Worm (Caenorhabditis elegans) whole organism, midembryonic: ENCODE data around the gene F46H6.5.
A peak's percentile ranks its signal among the peaks of the same experiment; 100 is the strongest.

ENCODE experiments used
- T22C8.4 ChIP-seq: fragments of 200-800 bp; sonication (Bioruptor generic); IDR thresholded peaks from 2 replicates; pipeline ENCODE4 v1.3.6; 2022; ENCODE audit warnings: missing genetic modification characterization, missing compliant biosample characterization
- cog-1 ChIP-seq: sonication (generic microtip); optimal IDR thresholded peaks from 2 replicates; lab custom pipeline; 2016; ENCODE audit warnings: missing genetic modification characterization, missing compliant biosample characterization
- flt-1 ChIP-seq: fragments of 200-800 bp; sonication (Bioruptor generic); IDR thresholded peaks from 2 replicates; pipeline ENCODE4 v1.3.6; 2022; ENCODE audit warnings: missing genetic modification characterization, missing compliant biosample characterization
- klf-2 ChIP-seq: fragments of 200-800 bp; sonication (Bioruptor generic); conservative IDR thresholded peaks from 2 replicates; pipeline ENCODE4 v1.3.6; 2022; ENCODE audit warnings: missing genetic modification reagents, missing genetic modification characterization, missing compliant biosample characterization
- med-1 ChIP-seq: sonication (generic microtip); optimal IDR thresholded peaks from 2 replicates; lab custom pipeline; 2017; ENCODE audit warnings: missing genetic modification characterization, mild to moderate bottlenecking, missing compliant biosample characterization, antibody characterized with exemption, missing genetic modification reagents; ENCODE audit not compliant: insufficient read depth
- ref-1 ChIP-seq: fragments of 200-800 bp; sonication (Bioruptor generic); conservative IDR thresholded peaks from 2 replicates; pipeline ENCODE4 v1.3.6; 2022; ENCODE audit warnings: missing genetic modification reagents, missing genetic modification characterization, missing compliant biosample characterization
- tab-1 ChIP-seq: fragments of 200-800 bp; sonication (Bioruptor generic); IDR thresholded peaks from 2 replicates; pipeline ENCODE4 v1.3.6; 2022; ENCODE audit warnings: missing genetic modification characterization, missing compliant biosample characterization
- ztf-23 ChIP-seq: fragments of 200-800 bp; sonication (Bioruptor generic); IDR thresholded peaks from 2 replicates; pipeline ENCODE4 v1.3.6; 2022; ENCODE audit warnings: missing genetic modification reagents, missing genetic modification characterization, missing compliant biosample characterization
- ztf-29 ChIP-seq: fragments of 200-800 bp; sonication (Bioruptor generic); IDR thresholded peaks from 2 replicates; pipeline ENCODE4 v1.3.6; 2022; ENCODE audit warnings: missing genetic modification reagents, missing genetic modification characterization, missing compliant biosample characterization

The F46H6.5 gene

DNA sequence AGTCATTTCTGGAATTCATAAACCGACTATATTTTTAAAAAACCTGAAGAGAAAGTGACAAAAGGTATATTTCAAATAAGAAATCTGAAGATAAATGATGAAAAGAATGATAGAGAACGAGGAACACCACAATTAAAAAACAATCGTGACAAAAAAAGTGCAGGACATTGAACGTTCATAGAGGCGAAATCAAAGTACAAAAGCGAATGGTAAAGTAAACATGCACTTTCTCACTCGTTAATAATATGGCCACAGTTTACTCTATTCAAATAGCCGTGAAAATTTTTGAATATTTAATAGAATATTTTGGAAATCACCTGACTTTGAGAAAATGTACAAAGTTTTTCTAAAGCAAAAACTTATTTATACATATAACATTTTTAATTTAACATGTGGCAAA lies at the start of gene F46H6.5:
Gene F46H6.5 (minus strand): TSS at position 10 of the 400 bp plus-strand sequence.
- TF ChIP-seq ztf-23 (GFP tag; lab: Robert Waterston, UW) (no peak), med-1 (no peak), klf-2 (GFP tag; lab: Robert Waterston, UW) (no peak), tab-1 (GFP tag; lab: Robert Waterston, UW) (no peak), ref-1 (no peak), cog-1 (tag; lab: Kevin White, UChicago) (no peak)

ce11 chrX:4534112-4534511 lies 42.1 kb upstream of the F46H6.5 start:
- no peak for TF ChIP-seq ref-1
- TF ChIP-seq cog-1 (tag; lab: Kevin White, UChicago), result no peak
- TF ChIP-seq flt-1 (GFP tag; lab: Robert Waterston, UW), result no peak
- no peak for TF ChIP-seq ztf-29 (GFP tag; lab: Robert Waterston, UW)
- no peak for TF ChIP-seq T22C8.4 (GFP tag; lab: Robert Waterston, UW)
- TF ChIP-seq med-1, result no peak
- no peak for TF ChIP-seq tab-1 (GFP tag; lab: Robert Waterston, UW)

ce11 chrX:4532160-4532741 lies 40.2 kb upstream of the F46H6.5 start, which contains the start of gene nhr-35:
Gene nhr-35 (plus strand): TSS chrX:4532691.
- TF ChIP-seq ref-1, result no peak
- TF ChIP-seq ztf-23 (GFP tag; lab: Robert Waterston, UW), result no peak
- TF ChIP-seq flt-1 (GFP tag; lab: Robert Waterston, UW), result no peak
- no peak for TF ChIP-seq klf-2 (GFP tag; lab: Robert Waterston, UW)
- TF ChIP-seq ztf-29 (GFP tag; lab: Robert Waterston, UW), result no peak
- TF ChIP-seq med-1, result no peak
- no peak for TF ChIP-seq cog-1 (tag; lab: Kevin White, UChicago)
- TF ChIP-seq tab-1 (GFP tag; lab: Robert Waterston, UW), result no peak
- TF ChIP-seq T22C8.4 (GFP tag; lab: Robert Waterston, UW), result no peak

DNA sequence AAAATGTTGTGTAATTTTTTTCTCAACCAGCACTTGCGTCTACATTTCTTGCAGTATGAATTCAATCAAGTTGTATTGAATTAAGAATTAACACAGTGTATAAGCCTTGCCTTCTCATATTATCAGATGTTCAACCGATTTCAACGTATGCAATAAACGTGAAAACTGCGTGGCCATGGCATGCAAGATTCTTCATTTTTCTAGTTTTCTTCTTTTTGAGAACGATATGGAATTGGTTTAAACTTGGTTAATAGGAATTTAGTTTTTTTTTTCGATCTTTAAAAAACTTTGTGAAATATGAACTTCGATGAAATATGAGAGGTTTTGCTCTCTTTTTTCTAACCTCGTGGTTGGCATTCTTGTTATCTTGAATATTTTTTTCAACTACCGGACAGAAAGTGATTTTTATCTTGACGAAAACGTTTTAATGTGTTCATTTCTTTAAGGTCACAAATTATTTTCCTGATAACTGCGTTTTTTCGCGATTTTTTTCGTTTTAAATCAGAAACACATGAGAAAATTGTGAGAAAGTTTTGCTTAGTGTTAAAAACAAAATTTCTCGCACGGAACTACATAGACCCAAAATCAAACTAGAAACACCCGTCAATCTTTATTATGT lies 38.5 kb upstream of the F46H6.5 start:
- TF ChIP-seq tab-1 (GFP tag; lab: Robert Waterston, UW), result no peak
- no peak for TF ChIP-seq ref-1
- no peak for TF ChIP-seq med-1
- no peak for TF ChIP-seq T22C8.4 (GFP tag; lab: Robert Waterston, UW)
- no peak for TF ChIP-seq ztf-29 (GFP tag; lab: Robert Waterston, UW)
- TF ChIP-seq cog-1 (tag; lab: Kevin White, UChicago), result no peak
- no peak for TF ChIP-seq klf-2 (GFP tag; lab: Robert Waterston, UW)

DNA sequence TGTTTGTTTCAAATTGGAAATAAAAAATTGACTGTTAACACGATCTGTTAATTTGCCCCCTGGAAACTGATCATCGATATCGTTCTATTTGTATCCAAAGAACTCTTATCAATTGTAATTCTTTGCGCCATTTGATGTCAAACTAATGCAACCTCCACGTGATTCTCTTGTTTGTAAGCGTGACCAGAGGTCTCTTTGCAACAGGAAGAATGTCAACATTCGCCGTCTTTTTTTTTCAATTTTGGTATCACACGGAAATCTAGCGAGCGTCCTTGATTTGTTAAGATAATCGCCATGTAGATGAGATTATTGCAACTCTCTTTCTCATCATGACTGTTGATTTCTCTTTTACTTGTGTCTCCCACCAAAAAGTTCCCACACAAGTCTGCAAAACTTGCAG lies 36.9 kb upstream of the F46H6.5 start:
- TF ChIP-seq ref-1, result no peak
- no peak for TF ChIP-seq T22C8.4 (GFP tag; lab: Robert Waterston, UW)

DNA sequence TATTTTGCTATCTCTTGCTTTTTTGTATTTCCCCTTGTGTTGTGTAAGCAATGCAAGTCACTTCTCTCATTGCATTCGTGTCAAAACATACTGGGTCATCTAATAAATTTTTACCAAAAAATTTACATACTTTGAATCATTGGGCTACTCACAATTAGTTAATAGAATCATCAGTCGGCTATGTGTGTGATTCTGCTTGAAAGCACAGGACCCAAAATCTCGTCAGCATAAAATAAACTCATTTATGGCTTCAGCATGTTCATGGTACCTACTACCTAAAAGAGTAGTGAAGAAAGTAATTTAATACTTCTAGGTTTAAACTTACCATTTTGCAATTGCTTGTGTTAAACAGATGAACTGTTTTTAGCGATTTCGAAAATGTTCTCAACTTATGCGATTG lies 34.4 kb upstream of the F46H6.5 start:
- TF ChIP-seq ztf-29 (GFP tag; lab: Robert Waterston, UW) (no peak), T22C8.4 (GFP tag; lab: Robert Waterston, UW) (no peak), med-1 (no peak), ztf-23 (GFP tag; lab: Robert Waterston, UW) (no peak), cog-1 (tag; lab: Kevin White, UChicago) (no peak), tab-1 (GFP tag; lab: Robert Waterston, UW) (no peak), klf-2 (GFP tag; lab: Robert Waterston, UW) (no peak), flt-1 (GFP tag; lab: Robert Waterston, UW) (no peak), ref-1 (no peak)

DNA sequence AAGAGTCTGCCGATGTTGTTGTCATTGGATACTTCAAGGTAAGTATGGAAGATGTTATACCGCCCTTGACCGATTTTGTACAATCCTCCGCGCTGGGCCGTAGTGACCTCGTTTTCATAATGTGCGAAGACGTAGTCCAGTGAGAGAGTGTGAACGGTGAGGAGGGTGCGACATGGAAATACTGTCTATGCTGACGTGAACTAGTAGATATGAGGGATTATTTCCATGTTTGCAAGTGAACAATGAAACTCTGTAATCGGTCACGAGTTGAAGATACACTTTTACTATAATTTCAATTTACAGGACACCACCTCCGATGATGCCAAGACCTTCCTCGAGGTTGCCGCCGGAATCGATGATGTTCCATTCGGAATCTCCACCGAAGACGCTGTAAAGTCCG lies 32.8 kb upstream of the F46H6.5 start:
- TF ChIP-seq flt-1 (GFP tag; lab: Robert Waterston, UW) (0 out of 2 replicates have a peak, but pooled peaks have one; percentile 49), ztf-23 (GFP tag; lab: Robert Waterston, UW) (no peak)

ce11 chrX:4523887-4524350 lies 31.9 kb upstream of the F46H6.5 start, which contains the start of gene pdi-2:
Gene pdi-2 (plus strand): TSS chrX:4524155.
- TF ChIP-seq ref-1 (no peak), flt-1 (GFP tag; lab: Robert Waterston, UW) (peak; percentile 88), cog-1 (tag; lab: Kevin White, UChicago) (peak; percentile 83), tab-1 (GFP tag; lab: Robert Waterston, UW) (peak; percentile 65; the same call in 1 of the 2 replicates), ztf-23 (GFP tag; lab: Robert Waterston, UW) (peak; percentile 76), klf-2 (GFP tag; lab: Robert Waterston, UW) (peak; percentile 71), med-1 (no peak)

ce11 chrX:4523315-4523714 lies 31.3 kb upstream of the F46H6.5 start:
- TF ChIP-seq cog-1 (tag; lab: Kevin White, UChicago), result no peak
- no peak for TF ChIP-seq klf-2 (GFP tag; lab: Robert Waterston, UW)
- no peak for TF ChIP-seq T22C8.4 (GFP tag; lab: Robert Waterston, UW)
- no peak for TF ChIP-seq ref-1
- no peak for TF ChIP-seq flt-1 (GFP tag; lab: Robert Waterston, UW)
- TF ChIP-seq ztf-29 (GFP tag; lab: Robert Waterston, UW), result no peak
- TF ChIP-seq tab-1 (GFP tag; lab: Robert Waterston, UW), result no peak
- no peak for TF ChIP-seq med-1
- TF ChIP-seq ztf-23 (GFP tag; lab: Robert Waterston, UW), result no peak
